Fruit fly (Drosophila melanogaster) whole organism, embryonic: ENCODE results near the gene CG8281.

Experiments used
- Abd-B ChIP-seq: fragments of 200-800 bp; sonication (Bioruptor generic); optimal IDR thresholded peaks from 2 replicates; lab custom pipeline; 2018; ENCODE audit warnings: missing biosample characterization, mild to moderate bottlenecking, missing genetic modification characterization, moderate library complexity
- Aef1 ChIP-seq: fragments of 200-800 bp; sonication (Bioruptor generic); IDR thresholded peaks from 3 replicates; pipeline ENCODE4 v1.3.6; 2022; ENCODE audit warnings: missing biosample characterization, missing genetic modification characterization
- CG10565 ChIP-seq: fragments of 200-800 bp; sonication (Bioruptor generic); optimal IDR thresholded peaks from 3 replicates; lab custom pipeline; 2016; ENCODE audit warnings: missing biosample characterization, mild to moderate bottlenecking, missing genetic modification characterization
- CG1529 ChIP-seq: fragments of 200-800 bp; sonication (Bioruptor generic); optimal IDR thresholded peaks from 3 replicates; lab custom pipeline; 2018; ENCODE audit warnings: missing biosample characterization, missing genetic modification characterization
- CG17912 ChIP-seq: fragments of 200-800 bp; sonication (Bioruptor generic); optimal IDR thresholded peaks from 2 replicates; lab custom pipeline; 2018; ENCODE audit warnings: missing biosample characterization, mild to moderate bottlenecking, missing genetic modification characterization
- CG2120 ChIP-seq: fragments of 200-800 bp; sonication (Bioruptor generic); optimal IDR thresholded peaks from 3 replicates; lab custom pipeline; 2016; ENCODE audit warnings: missing biosample characterization, missing genetic modification characterization
- CG31441 ChIP-seq: fragments of 200-800 bp; sonication (Bioruptor generic); IDR thresholded peaks from 2 replicates; pipeline ENCODE4 v1.3.6; 2022; ENCODE audit warnings: missing biosample characterization, missing genetic modification characterization
- CG3281 ChIP-seq: fragments of 200-800 bp; sonication (Bioruptor generic); optimal IDR thresholded peaks from 3 replicates; lab custom pipeline; 2017; ENCODE audit warnings: missing biosample characterization, mild to moderate bottlenecking, missing genetic modification characterization
- CG33557 ChIP-seq: fragments of 200-800 bp; sonication (Bioruptor generic); optimal IDR thresholded peaks from 2 replicates; lab custom pipeline; 2019; ENCODE audit warnings: missing biosample characterization, mild to moderate bottlenecking, missing genetic modification characterization, moderate library complexity
- CG4282 ChIP-seq: fragments of 200-800 bp; sonication (Bioruptor generic); optimal IDR thresholded peaks from 2 replicates; lab custom pipeline; 2016; ENCODE audit warnings: missing biosample characterization, missing genetic modification characterization
- CG4424 ChIP-seq: fragments of 200-800 bp; sonication (Bioruptor generic); optimal IDR thresholded peaks from 3 replicates; lab custom pipeline; 2016; ENCODE audit warnings: missing biosample characterization, missing genetic modification characterization
- CG6272 ChIP-seq: fragments of 200-800 bp; sonication (Bioruptor generic); IDR thresholded peaks from 2 replicates; pipeline ENCODE4 v1.3.6; 2022; ENCODE audit warnings: missing biosample characterization, missing genetic modification characterization
- CG7839 ChIP-seq: fragments of 200-800 bp; sonication (Bioruptor generic); optimal IDR thresholded peaks from 3 replicates; lab custom pipeline; 2018; ENCODE audit warnings: missing biosample characterization, mild to moderate bottlenecking, missing genetic modification characterization, moderate library complexity
- CG8478 ChIP-seq: fragments of >200 bp; optimal IDR thresholded peaks from 2 replicates; lab custom pipeline; 2018
- CG9797 ChIP-seq: fragments of 200-800 bp; sonication (Bioruptor generic); optimal IDR thresholded peaks from 3 replicates; lab custom pipeline; 2018; ENCODE audit warnings: missing biosample characterization, mild to moderate bottlenecking, missing genetic modification characterization
- CG9876 ChIP-seq: fragments of 200-800 bp; sonication (Bioruptor generic); optimal IDR thresholded peaks from 2 replicates; lab custom pipeline; 2016; ENCODE audit warnings: missing biosample characterization, missing genetic modification characterization
- CTCF ChIP-seq: fragments of 200-800 bp; sonication (Bioruptor generic); optimal IDR thresholded peaks from 2 replicates; lab custom pipeline; 2017; ENCODE audit warnings: missing biosample characterization, mild to moderate bottlenecking, missing genetic modification characterization, moderate library complexity
- CoRest ChIP-seq: fragments of 200-800 bp; sonication (Bioruptor generic); optimal IDR thresholded peaks from 3 replicates; lab custom pipeline; 2018; ENCODE audit warnings: missing biosample characterization, mild to moderate bottlenecking, missing genetic modification characterization, moderate library complexity
- Dek ChIP-seq: fragments of 200-800 bp; sonication (Bioruptor generic); optimal IDR thresholded peaks from 3 replicates; lab custom pipeline; 2019; ENCODE audit warnings: missing biosample characterization, mild to moderate bottlenecking, missing genetic modification characterization, moderate library complexity
- Doc3 ChIP-seq: fragments of 200-800 bp; sonication (Bioruptor generic); IDR thresholded peaks from 3 replicates; pipeline ENCODE4 v1.3.6; 2022; ENCODE audit warnings: missing biosample characterization, missing genetic modification characterization; ENCODE audit not compliant: partially characterized antibody
- Drgx ChIP-seq: fragments of 200-800 bp; sonication (Bioruptor generic); IDR thresholded peaks from 2 replicates; pipeline ENCODE4 v1.3.6; 2022; ENCODE audit warnings: missing biosample characterization, missing genetic modification characterization
- E2f1 ChIP-seq: fragments of 200-800 bp; sonication (Bioruptor generic); IDR thresholded peaks from 2 replicates; pipeline ENCODE4 v1.3.6; 2022; ENCODE audit warnings: missing biosample characterization, missing genetic modification characterization
- GATAe ChIP-seq: fragments of 200-800 bp; sonication (Bioruptor generic); conservative IDR thresholded peaks from 2 replicates; pipeline ENCODE4 v1.3.6; 2022; ENCODE audit warnings: missing biosample characterization, missing genetic modification characterization
- H2.0 ChIP-seq: fragments of 200-800 bp; sonication (Bioruptor generic); IDR thresholded peaks from 2 replicates; pipeline ENCODE4 v1.3.6; 2022; ENCODE audit warnings: missing biosample characterization, missing genetic modification characterization
- HHEX ChIP-seq: fragments of 200-800 bp; sonication (Bioruptor generic); optimal IDR thresholded peaks from 3 replicates; lab custom pipeline; 2017; ENCODE audit warnings: missing biosample characterization, mild to moderate bottlenecking, missing genetic modification characterization, missing genetic modification reagents
- HLH3B ChIP-seq: fragments of 200-800 bp; sonication (Bioruptor generic); IDR thresholded peaks from 2 replicates; pipeline ENCODE4 v1.3.6; 2022; ENCODE audit warnings: missing biosample characterization, missing genetic modification characterization
- Kr ChIP-seq: fragments of 200-800 bp; sonication (Bioruptor generic); optimal IDR thresholded peaks from 2 replicates; lab custom pipeline; 2017; ENCODE audit warnings: missing biosample characterization, mild to moderate bottlenecking, missing genetic modification characterization
- NFAT ChIP-seq: fragments of 200-800 bp; sonication (Bioruptor generic); IDR thresholded peaks from 2 replicates; pipeline ENCODE4 v1.3.6; 2022; ENCODE audit warnings: missing biosample characterization, missing genetic modification characterization
- PHDP ChIP-seq: fragments of 200-800 bp; sonication (Bioruptor generic); optimal IDR thresholded peaks from 3 replicates; lab custom pipeline; 2018; ENCODE audit warnings: missing biosample characterization, mild to moderate bottlenecking, missing genetic modification characterization, moderate library complexity
- Ravus ChIP-seq: fragments of 200-800 bp; sonication (Bioruptor generic); IDR thresholded peaks from 2 replicates; pipeline ENCODE4 v1.3.6; 2022; ENCODE audit warnings: missing biosample characterization, missing genetic modification characterization
- Usf ChIP-seq: fragments of 200-800 bp; sonication (Bioruptor generic); optimal IDR thresholded peaks from 2 replicates; lab custom pipeline; 2017; ENCODE audit warnings: missing genotype, missing biosample characterization, missing genetic modification characterization
- bab2 ChIP-seq: fragments of 200-800 bp; sonication (Bioruptor generic); optimal IDR thresholded peaks from 2 replicates; lab custom pipeline; 2016; ENCODE audit warnings: missing biosample characterization, missing genetic modification characterization
- disco-r ChIP-seq: fragments of 200-800 bp; sonication (Bioruptor generic); optimal IDR thresholded peaks from 2 replicates; lab custom pipeline; 2016; ENCODE audit warnings: missing biosample characterization, missing genetic modification characterization
- fd96Cb ChIP-seq: fragments of 200-800 bp; sonication (Bioruptor generic); optimal IDR thresholded peaks from 2 replicates; lab custom pipeline; 2018; ENCODE audit warnings: missing biosample characterization, mild to moderate bottlenecking, missing genetic modification characterization, moderate library complexity
- insv ChIP-seq, 2 experiments: fragments of 200-800 bp; sonication (Bioruptor generic); optimal IDR thresholded peaks; 3 replicates each; lab custom pipeline; 2016 to 2018; ENCODE audit warnings: missing biosample characterization in 2 of 2, missing genetic modification characterization in 2 of 2
- mam ChIP-seq: fragments of 200-800 bp; sonication (Bioruptor generic); optimal IDR thresholded peaks from 3 replicates; lab custom pipeline; 2016; ENCODE audit warnings: missing biosample characterization, missing genetic modification characterization
- mld ChIP-seq: fragments of 200-800 bp; sonication (Bioruptor generic); IDR thresholded peaks from 3 replicates; pipeline ENCODE4 v1.3.6; 2022; ENCODE audit warnings: missing biosample characterization, missing genetic modification characterization; ENCODE audit not compliant: partially characterized antibody
- org-1 ChIP-seq: fragments of 200-800 bp; sonication (Bioruptor generic); optimal IDR thresholded peaks from 2 replicates; lab custom pipeline; 2017; ENCODE audit warnings: missing biosample characterization, missing genetic modification characterization
- pan ChIP-seq, 4 experiments: fragments of >200 bp in 3 of 4; fragments of 200-800 bp in 1 of 4; sonication (Bioruptor generic) in 1 of 4; optimal IDR thresholded peaks in 3 of 4; IDR thresholded peaks in 1 of 4; 2 replicates each; pipeline versions ENCODE4 v1.3.6 to Lab custom; 2017 to 2022; ENCODE audit warnings: missing biosample characterization in 2 of 4, missing genetic modification characterization in 2 of 4, mixed read lengths in 1 of 4
- pho ChIP-seq: fragments of 200-800 bp; sonication (Bioruptor generic); optimal IDR thresholded peaks from 2 replicates; lab custom pipeline; 2016; ENCODE audit warnings: missing biosample characterization, missing genetic modification characterization
- ranshi ChIP-seq: fragments of 200-800 bp; sonication (Bioruptor generic); IDR thresholded peaks from 2 replicates; pipeline ENCODE4 v1.3.6; 2022; ENCODE audit warnings: missing biosample characterization, missing genetic modification characterization
- salm ChIP-seq: fragments of 200-800 bp; sonication (Bioruptor generic); optimal IDR thresholded peaks from 2 replicates; lab custom pipeline; 2018; ENCODE audit warnings: missing biosample characterization, mild to moderate bottlenecking, missing genetic modification characterization
- so ChIP-seq: fragments of 200-800 bp; sonication (Bioruptor generic); IDR thresholded peaks from 3 replicates; pipeline ENCODE4 v1.3.6; 2022; ENCODE audit warnings: missing biosample characterization, missing genetic modification characterization
- sug ChIP-seq: fragments of 200-800 bp; optimal IDR thresholded peaks from 2 replicates; lab custom pipeline; 2019; ENCODE audit warnings: missing biosample characterization, mild to moderate bottlenecking, missing genetic modification characterization, moderate library complexity
- tgo ChIP-seq: fragments of 200-800 bp; sonication (Bioruptor generic); IDR thresholded peaks from 3 replicates; pipeline ENCODE4 v1.3.6; 2022; ENCODE audit warnings: missing biosample characterization, missing genetic modification characterization
- tll ChIP-seq, 2 experiments: fragments of 200-800 bp in 1 of 2; fragments of >200 bp in 1 of 2; sonication (Bioruptor generic) in 1 of 2; optimal IDR thresholded peaks; 2 replicates each; lab custom pipeline; 2017 to 2019; ENCODE audit warnings: missing biosample characterization in 2 of 2, missing genetic modification characterization in 2 of 2, mild to moderate bottlenecking in 1 of 2, moderate library complexity in 1 of 2
- toy ChIP-seq: fragments of 200-800 bp; sonication (Bioruptor generic); IDR thresholded peaks from 2 replicates; pipeline ENCODE4 v1.3.6; 2022; ENCODE audit warnings: missing biosample characterization, missing genetic modification characterization
- tup ChIP-seq: fragments of 200-800 bp; sonication (Bioruptor generic); optimal IDR thresholded peaks from 2 replicates; lab custom pipeline; 2016; ENCODE audit warnings: missing biosample characterization, mild to moderate bottlenecking, missing genetic modification characterization, moderate library complexity
- wek ChIP-seq: fragments of 200-800 bp; sonication (Bioruptor generic); optimal IDR thresholded peaks from 3 replicates; lab custom pipeline; 2018; ENCODE audit warnings: missing biosample characterization, mild to moderate bottlenecking, missing genetic modification characterization, moderate library complexity
- wor ChIP-seq: fragments of 200-800 bp; sonication (Bioruptor generic); IDR thresholded peaks from 2 replicates; pipeline ENCODE4 v1.3.6; 2022; ENCODE audit warnings: missing biosample characterization, missing genetic modification characterization
- zfh2 ChIP-seq: fragments of 200-800 bp; sonication (Bioruptor generic); optimal IDR thresholded peaks from 2 replicates; lab custom pipeline; 2016; ENCODE audit warnings: missing biosample characterization, missing genetic modification characterization

The CG8281 gene

dm6 chr3L:7882105-7882504 lies 30.2 kb upstream of the CG8281 start (continued):
- no peak for TF ChIP-seq tll (GFP tag; optimal IDR thresholded peaks at IDR 0.05; lab: Kevin White, UChicago)
- no peak for TF ChIP-seq CG8478
- TF ChIP-seq wek: peak; percentile 51
- TF ChIP-seq mam: no peak
- peak; percentile 72; the same call in 2 of the 3 replicates for TF ChIP-seq so
- no peak for TF ChIP-seq mld (GFP tag; lab: Robert Waterston, UW)
- TF ChIP-seq CG9797: no peak
- peak; percentile 38 for TF ChIP-seq bab2 (GFP tag; lab: Kevin White, UChicago)
- peak; percentile 63 for TF ChIP-seq Dek
- peak; percentile 85 for TF ChIP-seq CG3281 (GFP tag; lab: Kevin White, UChicago)
- TF ChIP-seq org-1 (GFP tag; lab: Kevin White, UChicago): peak; percentile 46
- TF ChIP-seq Usf (GFP tag; lab: Kevin White, UChicago): no peak
- TF ChIP-seq HHEX (GFP tag; lab: Kevin White, UChicago): peak; percentile 90
- TF ChIP-seq CG4282 (GFP tag; lab: Kevin White, UChicago): no peak
- no peak for TF ChIP-seq zfh2 (GFP tag; lab: Kevin White, UChicago)
- TF ChIP-seq tup (GFP tag; lab: Kevin White, UChicago): peak; percentile 25
- no peak for TF ChIP-seq CG10565 (GFP tag; lab: Kevin White, UChicago)
- TF ChIP-seq CG31441: peak; percentile 23; the same call in 1 of the 2 replicates
- no peak for TF ChIP-seq NFAT (GFP tag; lab: Robert Waterston, UW)
- peak; percentile 66 for TF ChIP-seq CG2120 (GFP tag; lab: Kevin White, UChicago)
- no peak; the same call in 2 of the 3 replicates for TF ChIP-seq tgo (GFP tag; lab: Robert Waterston, UW)
- TF ChIP-seq pan (optimal IDR thresholded peaks at IDR 0.05; lab: Kevin White, UChicago): no peak
- peak in 1 of 2 experiments; percentile 54 for TF ChIP-seq pan (GFP tag; optimal IDR thresholded peaks at IDR 0.05 in 1 of 2, IDR thresholded peaks at IDR 0.05 in 1 of 2)
- TF ChIP-seq CG9876 (GFP tag; lab: Kevin White, UChicago): no peak
- TF ChIP-seq PHDP: peak; percentile 86
- peak; percentile 44 for TF ChIP-seq CG1529 (GFP tag; lab: Kevin White, UChicago)
- 0 out of 2 replicates have a peak, but pooled peaks have one; percentile 24 for TF ChIP-seq H2.0 (GFP tag; lab: Robert Waterston, UW)
- TF ChIP-seq CG33557 (GFP tag; lab: Kevin White, UChicago): no peak
- TF ChIP-seq GATAe (GFP tag; lab: Robert Waterston, UW): no peak
- no peak; the same call in 1 of the 2 replicates for TF ChIP-seq Ravus (GFP tag; lab: Robert Waterston, UW)
- TF ChIP-seq Kr: no peak
- peak; percentile 32; the same call in 1 of the 2 replicates for TF ChIP-seq HLH3B (GFP tag; lab: Robert Waterston, UW)
- no peak for TF ChIP-seq insv (GFP tag; optimal IDR thresholded peaks at IDR 0.05; lab: Kevin White, UChicago)
- TF ChIP-seq ranshi (GFP tag; lab: Robert Waterston, UW): peak; percentile 47; the same call in 1 of the 2 replicates
- no peak for TF ChIP-seq CG4424 (GFP tag; lab: Kevin White, UChicago)
- TF ChIP-seq CoRest (tag; lab: Kevin White, UChicago): peak; percentile 76
- TF ChIP-seq Doc3 (GFP tag; lab: Robert Waterston, UW): no peak
- no peak for TF ChIP-seq wor (GFP tag; lab: Robert Waterston, UW)
- TF ChIP-seq CG17912 (GFP tag; lab: Kevin White, UChicago): peak; percentile 32
- no peak for TF ChIP-seq salm (tag; lab: Kevin White, UChicago)
- peak; percentile 50 for TF ChIP-seq pho (GFP tag; lab: Kevin White, UChicago)
- TF ChIP-seq fd96Cb: no peak
- peak; percentile 54 for TF ChIP-seq sug (tag; lab: Kevin White, UChicago)
- TF ChIP-seq Drgx (GFP tag; lab: Robert Waterston, UW): no peak
- TF ChIP-seq CTCF (GFP tag; lab: Kevin White, UChicago): peak; percentile 29
- 0 out of 2 replicates have a peak, but pooled peaks have one; percentile 13 for TF ChIP-seq toy
- TF ChIP-seq Aef1: no peak
- TF ChIP-seq disco-r (GFP tag; lab: Kevin White, UChicago): no peak
- peak; percentile 37; the same call in 1 of the 2 replicates for TF ChIP-seq E2f1
- peak; percentile 56 for TF ChIP-seq CG7839
- no peak for TF ChIP-seq CG6272 (GFP tag; lab: Robert Waterston, UW)
- no peak for TF ChIP-seq Abd-B (GFP tag; lab: Kevin White, UChicago)
